Worm (Caenorhabditis elegans): ENCODE data around the gene prdx-3.

prdx-3 gene

DNA sequence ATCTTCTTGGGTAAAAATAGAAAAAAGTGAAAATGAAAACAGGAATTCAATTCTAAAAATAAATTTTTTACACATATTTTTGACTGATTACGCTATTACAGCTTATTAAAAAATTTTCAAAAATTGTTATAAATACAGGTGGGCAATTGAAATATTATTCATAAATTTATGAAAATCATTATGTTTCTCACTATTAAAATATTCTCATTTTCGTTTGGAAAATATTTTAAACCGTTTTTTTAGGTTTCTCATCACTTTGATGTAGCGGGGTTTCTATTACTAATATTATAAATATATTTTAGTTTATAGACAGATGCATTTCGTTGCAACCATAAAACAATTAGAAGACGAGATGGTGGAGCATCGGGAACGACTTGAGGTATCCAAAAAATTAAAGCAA, 10.1 kb upstream of the prdx-3 start, which contains the start of gene R07E5.5:
Gene R07E5.5, plus strand, starts transcription at position 301 of the 400 bp plus-strand sequence.
- TF ChIP-seq F13C5.2 (tag; optimal IDR thresholded peaks at IDR 0.05) (no peak), ama-1 (optimal IDR thresholded peaks at IDR 0.05) (no peak), hnd-1 (tag; optimal IDR thresholded peaks at IDR 0.05) (no peak), tbx-37 (GFP tag; conservative IDR thresholded peaks at IDR 0.05) (no peak), sea-1 (GFP tag; conservative IDR thresholded peaks at IDR 0.05) (no peak), ets-7 (tag; optimal IDR thresholded peaks at IDR 0.05) (no peak), tra-4 (tag; optimal IDR thresholded peaks at IDR 0.05) (no peak), scrt-1 (GFP tag; IDR thresholded peaks at IDR 0.05) (no peak), ceh-13 (GFP tag; optimal IDR thresholded peaks at IDR 0.05) (no peak), flt-1 (GFP tag; IDR thresholded peaks at IDR 0.05) (no peak)

DNA sequence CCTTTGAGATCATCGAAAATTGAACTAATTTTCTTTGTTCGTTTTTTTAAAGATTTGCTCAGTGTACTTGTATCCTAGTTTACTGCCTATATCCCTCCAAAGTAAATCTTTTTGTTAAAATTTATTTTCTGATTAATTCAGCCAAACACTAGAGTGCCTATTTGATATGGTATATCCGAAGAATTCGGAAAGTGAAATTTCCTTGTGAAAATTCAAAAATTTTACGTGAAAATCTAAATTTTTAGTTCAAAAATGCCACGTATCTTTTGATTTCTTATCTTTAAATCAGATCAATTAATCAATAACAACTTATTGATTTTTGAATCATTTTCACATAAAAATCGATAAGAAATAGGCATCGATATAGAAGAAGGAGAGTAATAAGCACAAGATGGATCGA, 8.8 kb upstream of the prdx-3 start, which contains the start of gene R07E5.6:
Gene R07E5.6, plus strand, starts transcription at position 301 of the 400 bp plus-strand sequence.
- TF ChIP-seq pes-1 (GFP tag; IDR thresholded peaks at IDR 0.05) (no peak), hmg-4 (GFP tag; optimal IDR thresholded peaks at IDR 0.05) (no peak), hnd-1 (tag; optimal IDR thresholded peaks at IDR 0.05) (no peak), ama-1 (optimal IDR thresholded peaks at IDR 0.05) (no peak), aly-1 (tag; optimal IDR thresholded peaks at IDR 0.05) (no peak), tbx-11 (GFP tag; IDR thresholded peaks at IDR 0.05) (no peak)

DNA sequence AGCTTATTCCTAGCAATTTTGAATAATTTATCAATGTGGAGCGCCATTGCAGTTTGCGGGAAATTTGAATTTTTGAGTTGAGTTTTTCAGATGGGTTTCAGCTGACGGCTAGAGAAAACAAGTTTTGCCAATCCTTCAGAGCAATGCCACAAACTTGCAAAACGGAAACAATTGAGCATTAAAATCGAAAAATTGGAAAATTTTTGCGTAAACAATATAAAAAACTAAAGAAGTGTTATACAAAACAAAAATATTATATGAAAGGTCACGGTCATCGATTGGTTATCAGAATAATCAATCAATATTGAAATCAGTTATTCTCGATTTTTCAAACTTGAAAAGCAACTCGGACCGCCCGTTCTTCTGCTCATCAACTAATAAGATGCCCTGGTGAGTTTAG, 6.1 kb upstream of the prdx-3 start, which contains the start of gene R07E5.15:
Gene R07E5.15, plus strand, starts transcription at position 301 of the 400 bp plus-strand sequence.
- no peak for TF ChIP-seq flt-1 (GFP tag; IDR thresholded peaks at IDR 0.05)
- no peak for TF ChIP-seq ets-7 (tag; optimal IDR thresholded peaks at IDR 0.05)
- TF ChIP-seq aly-1 (tag; optimal IDR thresholded peaks at IDR 0.05): no peak
- no peak for TF ChIP-seq sea-1 (GFP tag; conservative IDR thresholded peaks at IDR 0.05)

DNA sequence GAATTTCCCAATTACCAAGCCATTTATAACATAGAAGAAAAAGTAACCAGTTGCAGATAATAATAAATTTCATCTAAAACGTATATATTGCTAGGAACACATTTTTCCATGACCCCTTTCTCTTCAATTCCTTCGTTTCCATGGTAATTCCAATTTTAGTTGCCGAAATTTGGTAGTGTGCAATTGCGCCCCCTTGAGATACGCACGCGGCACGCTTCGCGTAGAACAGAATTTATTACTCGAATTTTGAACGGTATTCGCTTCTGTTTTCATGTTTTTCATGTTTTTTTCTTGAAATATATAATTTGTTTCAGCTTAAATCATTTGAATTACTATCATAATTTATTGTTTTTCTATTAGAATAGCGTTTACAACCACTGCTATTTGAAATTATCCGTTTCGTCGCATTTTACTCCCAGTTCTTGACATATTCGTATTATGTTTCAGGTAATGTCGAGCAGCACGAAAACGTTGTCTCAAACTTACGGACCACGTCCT, 2.9 kb upstream of the prdx-3 start, which contains the start of the genes R07E5.17 and snfc-5:
Gene R07E5.17, minus strand, starts transcription at position 98 of the 498 bp plus-strand sequence.
Gene snfc-5, plus strand, starts transcription at position 448 of the 498 bp plus-strand sequence.
- TF ChIP-seq F13C5.2 (tag; optimal IDR thresholded peaks at IDR 0.05) (peak; percentile 59), pes-1 (GFP tag; IDR thresholded peaks at IDR 0.05) (no peak)

DNA sequence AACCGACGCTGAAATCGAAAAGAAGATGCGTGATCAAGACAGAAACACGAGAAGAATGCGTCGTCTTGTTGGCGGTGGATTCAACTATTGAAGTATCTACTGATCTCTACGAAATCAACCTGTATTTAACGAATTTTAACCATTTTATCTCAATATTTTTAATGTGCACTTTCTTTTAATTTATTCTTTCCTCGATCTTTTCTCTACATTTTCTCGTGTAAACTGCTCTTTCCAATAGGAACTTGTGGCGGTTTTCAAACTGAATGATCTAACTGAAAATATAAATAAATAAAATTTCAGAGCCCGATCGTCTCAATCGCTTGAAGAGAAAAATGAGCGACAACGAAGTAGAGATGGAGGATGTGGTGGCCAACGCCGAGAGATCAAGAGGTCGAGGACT, 1.3 kb upstream of the prdx-3 start, which contains the start of gene rnp-4:
Gene rnp-4, plus strand, starts transcription at position 301 of the 400 bp plus-strand sequence.
- TF ChIP-seq B0310.2 (tag; optimal IDR thresholded peaks at IDR 0.05): no peak

DNA sequence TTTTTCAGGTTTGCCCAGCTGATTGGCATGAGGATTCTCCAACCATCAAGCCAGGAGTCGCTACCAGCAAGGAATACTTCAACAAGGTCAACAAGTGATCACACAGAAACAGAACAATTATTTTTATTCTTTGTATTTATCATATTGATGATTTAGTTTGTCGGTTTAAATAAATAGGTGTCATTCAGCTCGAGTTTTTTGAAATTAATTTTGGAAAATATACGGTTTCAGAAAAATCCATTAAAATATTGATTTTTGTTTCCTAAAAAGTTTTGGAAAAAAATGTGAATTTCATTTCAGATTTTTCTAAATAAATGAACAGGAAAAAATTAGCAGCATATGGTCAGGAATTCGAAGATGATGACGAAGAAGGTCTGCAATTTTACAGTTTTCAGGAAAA, 1.0 kb downstream of the prdx-3 start, which contains the start of gene gpch-1:
Gene gpch-1, plus strand, starts transcription at position 301 of the 400 bp plus-strand sequence.
- no peak for TF ChIP-seq flt-1 (GFP tag; IDR thresholded peaks at IDR 0.05)
- no peak for TF ChIP-seq ceh-36 (tag; optimal IDR thresholded peaks at IDR 0.05)
- TF ChIP-seq F13C5.2 (tag; optimal IDR thresholded peaks at IDR 0.05): no peak

DNA sequence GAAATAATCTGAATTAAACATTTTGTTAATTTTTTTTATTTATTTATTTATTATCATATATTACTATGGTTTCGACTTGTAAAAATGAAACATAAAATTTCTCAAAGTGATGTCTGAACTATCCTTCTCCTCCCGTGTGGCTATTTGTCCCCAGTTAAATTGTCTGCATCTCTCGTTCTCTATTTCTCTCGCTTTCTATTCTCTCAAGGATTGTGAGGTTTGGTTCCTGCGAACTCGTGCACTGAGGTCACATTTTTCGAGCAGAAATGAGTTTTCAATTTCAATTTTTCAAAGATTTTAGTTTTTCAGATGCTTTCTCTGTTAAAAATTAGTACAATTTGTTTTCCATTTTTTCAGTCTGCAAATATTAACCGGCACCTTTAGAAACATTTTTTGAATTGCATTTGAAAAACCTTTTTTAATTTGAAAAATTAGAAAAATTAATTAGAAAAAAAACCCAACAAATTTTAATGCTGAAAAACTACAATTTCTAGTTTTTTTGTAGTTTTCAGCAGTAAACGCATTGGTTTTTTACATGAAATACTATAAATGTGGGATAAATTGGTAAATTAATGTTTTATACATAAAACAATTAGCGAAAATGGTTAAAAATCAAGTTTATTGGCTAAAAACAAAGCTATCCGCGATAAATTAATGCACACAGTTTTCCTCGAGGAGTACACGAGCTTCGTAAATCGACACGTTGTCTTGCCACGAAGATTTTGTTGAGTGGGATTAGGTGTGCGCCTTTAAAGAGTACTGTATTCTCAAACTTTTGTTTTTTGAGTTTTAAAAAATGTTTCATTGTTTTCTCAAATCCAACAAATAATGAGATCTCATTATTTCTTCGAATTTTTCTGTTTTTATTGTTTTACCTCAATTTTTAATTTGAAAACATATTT, 5.1 kb downstream of the prdx-3 start:
- TF ChIP-seq tbx-37 (GFP tag; conservative IDR thresholded peaks at IDR 0.05) (no peak), F13C5.2 (tag; optimal IDR thresholded peaks at IDR 0.05) (no peak), ama-1 (optimal IDR thresholded peaks at IDR 0.05) (no peak), tbx-11 (GFP tag; IDR thresholded peaks at IDR 0.05) (no peak), ceh-13 (GFP tag; optimal IDR thresholded peaks at IDR 0.05) (no peak), hnd-1 (tag; optimal IDR thresholded peaks at IDR 0.05) (no peak), tra-4 (tag; optimal IDR thresholded peaks at IDR 0.05) (no peak), aly-1 (tag; optimal IDR thresholded peaks at IDR 0.05) (no peak), scrt-1 (GFP tag; IDR thresholded peaks at IDR 0.05) (no peak), flt-1 (GFP tag; IDR thresholded peaks at IDR 0.05) (no peak), hmbx-1 (tag; optimal IDR thresholded peaks at IDR 0.05) (no peak), sea-1 (GFP tag; conservative IDR thresholded peaks at IDR 0.05) (no peak), hmg-4 (GFP tag; optimal IDR thresholded peaks at IDR 0.05) (no peak), ceh-36 (tag; optimal IDR thresholded peaks at IDR 0.05) (no peak), pes-1 (GFP tag; IDR thresholded peaks at IDR 0.05) (no peak), B0310.2 (tag; optimal IDR thresholded peaks at IDR 0.05) (no peak)

DNA sequence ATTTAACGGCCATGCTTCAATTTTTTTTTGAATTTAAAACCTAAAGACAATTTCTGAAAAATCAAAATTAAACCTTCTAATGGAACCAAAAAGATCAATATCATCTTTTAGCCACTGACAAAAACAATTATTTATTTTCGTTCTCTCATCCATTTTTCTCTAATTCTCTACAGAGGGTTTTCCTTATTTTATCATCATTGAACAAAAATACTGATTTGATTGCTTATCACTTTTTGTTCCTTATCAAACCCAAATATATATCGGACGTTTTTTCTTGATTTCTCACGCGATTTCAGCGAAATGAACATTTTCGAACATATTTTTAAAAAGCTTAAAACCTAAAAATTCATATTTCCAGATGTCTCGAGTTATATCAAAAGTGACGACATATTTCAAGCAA, 5.9 kb downstream of the prdx-3 start, which contains the start of gene mpc-1:
Gene mpc-1, plus strand, starts transcription at position 359 of the 400 bp plus-strand sequence.
- TF ChIP-seq ets-7 (tag; optimal IDR thresholded peaks at IDR 0.05) (no peak), tra-4 (tag; optimal IDR thresholded peaks at IDR 0.05) (no peak), scrt-1 (GFP tag; IDR thresholded peaks at IDR 0.05) (no peak), tbx-37 (GFP tag; conservative IDR thresholded peaks at IDR 0.05) (no peak), aly-1 (tag; optimal IDR thresholded peaks at IDR 0.05) (no peak), sea-1 (GFP tag; conservative IDR thresholded peaks at IDR 0.05) (no peak)

DNA sequence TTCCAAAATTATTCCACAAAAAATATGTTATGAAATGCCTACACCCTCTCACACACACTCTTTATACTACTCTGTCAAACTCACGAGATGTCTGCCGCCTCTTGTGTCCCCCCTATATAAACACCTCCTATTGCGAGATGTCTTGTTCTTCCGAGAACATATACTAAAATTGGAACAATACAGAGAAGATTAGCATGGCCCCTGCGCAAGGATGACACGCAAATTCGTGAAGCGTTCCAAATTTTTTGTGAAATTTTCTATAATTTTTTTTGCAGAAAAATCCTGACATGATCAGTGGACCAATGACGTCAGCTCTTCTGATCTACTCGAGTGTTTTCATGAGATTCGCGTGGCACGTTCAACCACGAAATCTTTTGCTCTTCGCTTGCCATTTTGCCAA, 6.8 kb downstream of the prdx-3 start:
- TF ChIP-seq tbx-11 (GFP tag; IDR thresholded peaks at IDR 0.05): peak; percentile 70; the same call in 1 of the 2 replicates
- TF ChIP-seq sea-1 (GFP tag; conservative IDR thresholded peaks at IDR 0.05): peak; percentile 77
- TF ChIP-seq flt-1 (GFP tag; IDR thresholded peaks at IDR 0.05): peak; percentile 71
- TF ChIP-seq ets-7 (tag; optimal IDR thresholded peaks at IDR 0.05): peak; percentile 9
- TF ChIP-seq pes-1 (GFP tag; IDR thresholded peaks at IDR 0.05): peak; percentile 83
- TF ChIP-seq hmg-4 (GFP tag; optimal IDR thresholded peaks at IDR 0.05): peak; percentile 49
- peak; percentile 21 for TF ChIP-seq hnd-1 (tag; optimal IDR thresholded peaks at IDR 0.05)
- TF ChIP-seq scrt-1 (GFP tag; IDR thresholded peaks at IDR 0.05): peak; percentile 77
- TF ChIP-seq tbx-37 (GFP tag; conservative IDR thresholded peaks at IDR 0.05): 0 out of 2 replicates have a peak, but pooled peaks have one; percentile 42
- peak; percentile 69 for TF ChIP-seq ceh-36 (tag; optimal IDR thresholded peaks at IDR 0.05)
- peak; percentile 60 for TF ChIP-seq aly-1 (tag; optimal IDR thresholded peaks at IDR 0.05)

Data from whole organism, early embryonic.